Fruit fly (Drosophila melanogaster) whole organism, prepupa: ENCODE results near the gene CG44044.

Experiments used
- CG10631 ChIP-seq: fragments of 200-800 bp; sonication (Bioruptor generic); optimal IDR thresholded peaks from 2 replicates; lab custom pipeline; 2016; ENCODE audit warnings: missing biosample characterization, missing genetic modification characterization
- CG11294 ChIP-seq: fragments of 200-800 bp; sonication (Bioruptor generic); IDR thresholded peaks from 2 replicates; pipeline ENCODE4 v1.3.6; 2022; ENCODE audit warnings: missing biosample characterization, missing genetic modification characterization
- CG1621 ChIP-seq: fragments of 200-800 bp; sonication (Bioruptor generic); optimal IDR thresholded peaks from 3 replicates; lab custom pipeline; 2018; ENCODE audit warnings: missing biosample characterization, mild to moderate bottlenecking, missing genetic modification characterization
- CG3032 ChIP-seq: fragments of 200-800 bp; optimal IDR thresholded peaks from 2 replicates; lab custom pipeline; 2019; ENCODE audit warnings: missing biosample characterization, mild to moderate bottlenecking, missing genetic modification characterization, moderate library complexity
- CG31627 ChIP-seq: fragments of 200-800 bp; sonication (Bioruptor generic); optimal IDR thresholded peaks from 3 replicates; lab custom pipeline; 2016; ENCODE audit warnings: missing biosample characterization, missing genetic modification characterization
- CG3919 ChIP-seq: fragments of 200-800 bp; sonication (Bioruptor generic); optimal IDR thresholded peaks from 3 replicates; lab custom pipeline; 2016; ENCODE audit warnings: missing biosample characterization, missing genetic modification characterization
- CG4318 ChIP-seq: fragments of 200-800 bp; sonication (Bioruptor generic); optimal IDR thresholded peaks from 3 replicates; lab custom pipeline; 2017; ENCODE audit warnings: missing biosample characterization, mild to moderate bottlenecking, missing genetic modification characterization
- CG6163 ChIP-seq: fragments of 200-800 bp; sonication (Bioruptor generic); IDR thresholded peaks from 3 replicates; pipeline ENCODE4 v1.3.6; 2022; ENCODE audit warnings: missing biosample characterization, missing genetic modification characterization
- CG6792 ChIP-seq: fragments of 200-800 bp; sonication (Bioruptor generic); optimal IDR thresholded peaks from 3 replicates; lab custom pipeline; 2016; ENCODE audit warnings: missing biosample characterization, missing genetic modification characterization
- CG6808 ChIP-seq: fragments of 200-800 bp; sonication (Bioruptor generic); optimal IDR thresholded peaks from 3 replicates; lab custom pipeline; 2017; ENCODE audit warnings: missing biosample characterization, missing genetic modification characterization, mild to moderate bottlenecking, moderate library complexity, missing genetic modification reagents
- CG6854 ChIP-seq: fragments of 200-800 bp; sonication (Bioruptor generic); optimal IDR thresholded peaks from 2 replicates; lab custom pipeline; 2017; ENCODE audit warnings: missing biosample characterization, mild to moderate bottlenecking, missing genetic modification characterization
- CG7368 ChIP-seq: fragments of 200-800 bp; sonication (Bioruptor generic); optimal IDR thresholded peaks from 3 replicates; lab custom pipeline; 2016; ENCODE audit warnings: missing biosample characterization, missing genetic modification characterization
- CG8119 ChIP-seq: fragments of 200-800 bp; sonication (Bioruptor generic); IDR thresholded peaks from 3 replicates; pipeline ENCODE4 v1.3.6; 2022; ENCODE audit warnings: missing biosample characterization, missing genetic modification characterization
- CG8632 ChIP-seq: fragments of 200-800 bp; sonication (Bioruptor generic); optimal IDR thresholded peaks from 3 replicates; lab custom pipeline; 2016; ENCODE audit warnings: missing biosample characterization, missing genetic modification characterization
- CG9139 ChIP-seq: fragments of 200-800 bp; sonication (Bioruptor generic); optimal IDR thresholded peaks from 3 replicates; lab custom pipeline; 2017; ENCODE audit warnings: missing biosample characterization, mild to moderate bottlenecking, missing genetic modification characterization
- Eip75B ChIP-seq: fragments of 200-800 bp; sonication (Bioruptor generic); optimal IDR thresholded peaks from 3 replicates; lab custom pipeline; 2016; ENCODE audit warnings: missing biosample characterization, missing genetic modification characterization
- Eip78C ChIP-seq: fragments of 200-800 bp; sonication (Bioruptor generic); peaks from one replicate; lab custom pipeline; 2016; ENCODE audit warnings: missing biosample characterization, missing genetic modification characterization
- Ets96B ChIP-seq: fragments of 200-800 bp; optimal IDR thresholded peaks from 2 replicates; lab custom pipeline; 2019; ENCODE audit warnings: missing biosample characterization, mild to moderate bottlenecking, missing genetic modification characterization, moderate library complexity
- Gug ChIP-seq: fragments of 200-800 bp; sonication (Bioruptor generic); IDR thresholded peaks from 2 replicates; pipeline ENCODE4 v1.3.6; 2022; ENCODE audit warnings: missing biosample characterization, missing genetic modification characterization
- Hr38 ChIP-seq: sonication (Bioruptor generic); optimal IDR thresholded peaks from 2 replicates; lab custom pipeline; 2016; ENCODE audit warnings: missing biosample characterization, missing genetic modification characterization
- Hr39 ChIP-seq: fragments of 200-800 bp; sonication (Bioruptor generic); optimal IDR thresholded peaks from 2 replicates; lab custom pipeline; 2016; ENCODE audit warnings: missing biosample characterization, missing genetic modification characterization
- Hr4 ChIP-seq: fragments of 200-800 bp; sonication (Bioruptor generic); optimal IDR thresholded peaks from 3 replicates; lab custom pipeline; 2016; ENCODE audit warnings: missing biosample characterization, missing genetic modification characterization
- Met ChIP-seq: fragments of 200-800 bp; sonication (Bioruptor generic); optimal IDR thresholded peaks from 3 replicates; lab custom pipeline; 2016; ENCODE audit warnings: missing biosample characterization, missing genetic modification characterization
- OdsH ChIP-seq: fragments of 200-800 bp; sonication (Bioruptor generic); optimal IDR thresholded peaks from 3 replicates; lab custom pipeline; 2016; ENCODE audit warnings: missing biosample characterization, missing genetic modification characterization
- Smox ChIP-seq: fragments of 200-800 bp; sonication (Bioruptor generic); optimal IDR thresholded peaks from 3 replicates; lab custom pipeline; 2016; ENCODE audit warnings: missing biosample characterization, missing genetic modification characterization
- Sox102F ChIP-seq: fragments of 200-800 bp; sonication (Bioruptor generic); optimal IDR thresholded peaks from 2 replicates; lab custom pipeline; 2016; ENCODE audit warnings: missing biosample characterization, mild to moderate bottlenecking, missing genetic modification characterization
- Sox15 ChIP-seq: fragments of 200-800 bp; sonication (Bioruptor generic); optimal IDR thresholded peaks from 3 replicates; lab custom pipeline; 2016; ENCODE audit warnings: missing biosample characterization, missing genetic modification characterization
- achi ChIP-seq: fragments of 200-800 bp; sonication (Bioruptor generic); optimal IDR thresholded peaks from 3 replicates; lab custom pipeline; 2016; ENCODE audit warnings: missing biosample characterization, missing genetic modification characterization
- dac ChIP-seq: fragments of 200-800 bp; sonication (Bioruptor generic); optimal IDR thresholded peaks from 2 replicates; lab custom pipeline; 2017; ENCODE audit warnings: missing biosample characterization, mild to moderate bottlenecking, missing genetic modification characterization
- dsx ChIP-seq: fragments of 200-800 bp; optimal IDR thresholded peaks from 3 replicates; lab custom pipeline; 2019; ENCODE audit warnings: missing biosample characterization, mild to moderate bottlenecking, missing genetic modification characterization, moderate library complexity; ENCODE audit not compliant: poor library complexity, severe bottlenecking
- fd59A ChIP-seq: fragments of 200-800 bp; sonication (Bioruptor generic); optimal IDR thresholded peaks from 2 replicates; lab custom pipeline; 2017; ENCODE audit warnings: missing biosample characterization, mild to moderate bottlenecking, missing genetic modification characterization, missing genetic modification reagents
- fd85E ChIP-seq: fragments of 200-800 bp; sonication (Bioruptor generic); optimal IDR thresholded peaks from 3 replicates; lab custom pipeline; 2016; ENCODE audit warnings: missing biosample characterization, missing genetic modification characterization
- lz ChIP-seq: fragments of 200-800 bp; sonication (Bioruptor generic); optimal IDR thresholded peaks from 3 replicates; lab custom pipeline; 2016; ENCODE audit warnings: missing biosample characterization, missing genetic modification characterization
- pdm3 ChIP-seq: fragments of 200-800 bp; sonication (Bioruptor generic); optimal IDR thresholded peaks from 3 replicates; lab custom pipeline; 2016; ENCODE audit warnings: missing biosample characterization, missing genetic modification characterization
- salr ChIP-seq, 2 experiments: fragments of 200-800 bp; sonication (Bioruptor generic); optimal IDR thresholded peaks; 3 replicates each; lab custom pipeline; 2016 to 2018; ENCODE audit warnings: missing biosample characterization in 2 of 2, missing genetic modification characterization in 2 of 2, mild to moderate bottlenecking in 1 of 2
- spab ChIP-seq: fragments of 200-800 bp; sonication (Bioruptor generic); optimal IDR thresholded peaks from 2 replicates; lab custom pipeline; 2017; ENCODE audit warnings: missing biosample characterization, mild to moderate bottlenecking, missing genetic modification characterization, missing genetic modification reagents
- ss ChIP-seq, 2 experiments: fragments of 200-800 bp; sonication (Bioruptor generic); optimal IDR thresholded peaks; 2 replicates in 1 of 2; 3 replicates in 1 of 2; lab custom pipeline; 2017 to 2018; ENCODE audit warnings: mild to moderate bottlenecking in 2 of 2, missing biosample characterization in 2 of 2, missing genetic modification characterization in 2 of 2, moderate library complexity in 1 of 2
- svp ChIP-seq: fragments of 200-800 bp; sonication (Bioruptor generic); peaks from one replicate; lab custom pipeline; 2016; ENCODE audit warnings: missing biosample characterization, missing genetic modification characterization
- vri ChIP-seq: fragments of 200-800 bp; sonication (Bioruptor generic); optimal IDR thresholded peaks from 3 replicates; lab custom pipeline; 2016; ENCODE audit warnings: missing biosample characterization, mild to moderate bottlenecking, missing genetic modification characterization

The CG44044 gene

DNA sequence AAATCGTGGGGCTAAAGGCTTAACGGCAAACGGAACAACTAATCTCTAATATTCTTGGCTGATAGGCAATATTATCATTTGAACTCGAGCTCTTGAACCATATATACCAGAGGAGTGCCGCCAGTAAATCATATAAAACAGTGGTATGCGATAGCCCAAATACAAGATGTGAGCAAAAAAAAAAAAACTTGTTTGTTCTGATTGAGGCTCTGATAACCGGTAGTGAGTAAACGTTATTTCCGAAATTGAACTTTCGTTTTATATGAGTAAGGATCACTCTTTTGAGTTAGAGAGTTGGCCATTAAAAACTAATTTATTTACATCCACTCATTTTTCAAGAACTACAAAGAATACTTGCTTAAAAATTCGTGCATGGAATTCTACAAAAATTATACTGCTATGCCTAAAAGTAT is 11.6 kb upstream of the CG44044 start:
- TF ChIP-seq OdsH (GFP tag; lab: Kevin White, UChicago) = no peak
- TF ChIP-seq salr (GFP tag; optimal IDR thresholded peaks at IDR 0.05; lab: Kevin White, UChicago) = no peak
- TF ChIP-seq CG8632 (GFP tag; lab: Kevin White, UChicago) = no peak
- TF ChIP-seq ss (GFP tag; optimal IDR thresholded peaks at IDR 0.05; lab: Kevin White, UChicago) = no peak
- no peak for TF ChIP-seq CG6792 (GFP tag; lab: Kevin White, UChicago)
- no peak for TF ChIP-seq CG31627 (GFP tag; lab: Kevin White, UChicago)
- TF ChIP-seq fd85E (GFP tag; lab: Kevin White, UChicago) = no peak
- no peak for TF ChIP-seq CG6808 (GFP tag; lab: Kevin White, UChicago)
- no peak for TF ChIP-seq Eip78C (GFP tag; lab: Kevin White, UChicago)
- TF ChIP-seq achi (GFP tag; lab: Kevin White, UChicago) = no peak
- no peak for TF ChIP-seq spab (GFP tag; lab: Kevin White, UChicago)
- TF ChIP-seq CG11294 (GFP tag; lab: Robert Waterston, UW) = no peak
- TF ChIP-seq CG8119 = no peak
- no peak for TF ChIP-seq fd59A (GFP tag; lab: Kevin White, UChicago)
- TF ChIP-seq CG10631 (GFP tag; lab: Kevin White, UChicago) = no peak
- no peak for TF ChIP-seq CG6854 (GFP tag; lab: Kevin White, UChicago)
- no peak for TF ChIP-seq vri (GFP tag; lab: Kevin White, UChicago)
- TF ChIP-seq Hr38 = no peak
- TF ChIP-seq lz = no peak
- TF ChIP-seq svp = no peak
- TF ChIP-seq, all 60 proteins: peak for 0

DNA sequence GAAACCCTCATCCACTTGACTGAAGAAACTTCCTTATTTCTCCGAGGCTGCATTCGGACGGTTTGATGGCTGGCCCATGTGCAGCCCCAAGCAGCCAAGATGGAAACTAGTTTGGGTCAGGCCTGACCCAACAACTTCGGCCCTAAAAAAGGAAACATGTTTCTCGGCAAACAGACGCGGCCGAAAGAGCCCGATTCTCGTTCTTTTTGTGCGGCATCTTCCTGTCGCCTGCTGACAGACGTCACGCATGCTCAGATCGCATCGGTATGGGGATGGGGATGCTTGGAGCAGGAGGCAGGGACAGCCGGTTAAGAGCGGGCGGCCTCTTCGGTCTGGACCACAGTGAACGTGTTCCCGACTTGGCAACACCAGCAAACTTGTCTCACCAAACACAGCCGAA is 4.9 kb upstream of the CG44044 start:
- peak; percentile 15 to 95 for TF ChIP-seq ss (GFP tag; optimal IDR thresholded peaks at IDR 0.05; lab: Kevin White, UChicago)
- peak; percentile 77 for TF ChIP-seq Eip78C (GFP tag; lab: Kevin White, UChicago)
- no peak for TF ChIP-seq Sox15 (GFP tag; lab: Kevin White, UChicago)
- TF ChIP-seq pdm3 = no peak
- no peak for TF ChIP-seq lz
- TF ChIP-seq Eip75B (GFP tag; lab: Kevin White, UChicago) = peak; percentile 44
- peak; percentile 54 for TF ChIP-seq CG6854 (GFP tag; lab: Kevin White, UChicago)
- TF ChIP-seq CG6808 (GFP tag; lab: Kevin White, UChicago) = peak; percentile 17
- TF ChIP-seq achi (GFP tag; lab: Kevin White, UChicago) = no peak
- no peak for TF ChIP-seq CG6792 (GFP tag; lab: Kevin White, UChicago)
- peak; percentile 37; the same call in 2 of the 3 replicates for TF ChIP-seq CG6163 (GFP tag; lab: Robert Waterston, UW)
- no peak for TF ChIP-seq Hr4 (GFP tag; lab: Kevin White, UChicago)
- no peak for TF ChIP-seq dac (GFP tag; lab: Kevin White, UChicago)
- TF ChIP-seq Gug (GFP tag; lab: Robert Waterston, UW) = no peak
- TF ChIP-seq Sox102F (GFP tag; lab: Kevin White, UChicago) = no peak
- no peak for TF ChIP-seq CG8632 (GFP tag; lab: Kevin White, UChicago)
- peak; percentile 53 for TF ChIP-seq dsx
- TF ChIP-seq CG8119 = no peak
- TF ChIP-seq CG9139 (GFP tag; lab: Kevin White, UChicago) = peak; percentile 8
- TF ChIP-seq Smox = no peak
- peak; percentile 36 for TF ChIP-seq CG1621 (tag; lab: Kevin White, UChicago)
- no peak for TF ChIP-seq spab (GFP tag; lab: Kevin White, UChicago)
- peak; percentile 27 for TF ChIP-seq CG7368 (GFP tag; lab: Kevin White, UChicago)
- no peak for TF ChIP-seq CG3032
- no peak for TF ChIP-seq Hr39
- no peak for TF ChIP-seq CG3919
- TF ChIP-seq Ets96B (tag; lab: Kevin White, UChicago) = no peak
- no peak for TF ChIP-seq CG11294 (GFP tag; lab: Robert Waterston, UW)

DNA sequence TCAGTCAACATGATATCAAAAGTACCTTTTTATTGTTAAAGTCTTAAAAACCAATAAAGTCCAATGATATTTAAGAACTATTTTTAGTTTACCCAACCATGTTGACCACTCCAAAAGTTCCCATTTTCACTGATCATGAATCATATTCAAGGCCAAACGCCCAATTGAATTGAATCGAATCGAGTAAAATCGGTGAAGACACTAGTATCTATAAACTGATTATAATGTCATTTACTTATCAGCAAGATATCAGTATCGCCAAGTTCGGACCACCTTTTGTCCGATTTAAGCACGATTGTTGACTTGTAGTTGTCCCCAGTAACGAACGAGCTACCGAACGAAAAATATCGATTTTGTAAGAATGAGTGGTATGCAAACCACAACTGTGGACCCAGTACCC is 1.5 kb downstream of the CG44044 start, which contains the start of gene CG6901:
Gene CG6901 (plus strand): TSS at position 323 of the 400 bp plus-strand sequence.
- TF ChIP-seq Met (GFP tag; lab: Kevin White, UChicago) (no peak), Sox15 (GFP tag; lab: Kevin White, UChicago) (no peak), CG7368 (GFP tag; lab: Kevin White, UChicago) (no peak), spab (GFP tag; lab: Kevin White, UChicago) (no peak), CG8119 (no peak), CG31627 (GFP tag; lab: Kevin White, UChicago) (no peak), CG4318 (GFP tag; lab: Kevin White, UChicago) (no peak), CG9139 (GFP tag; lab: Kevin White, UChicago) (no peak), Hr39 (no peak), Hr38 (no peak)
